Fruit fly (Drosophila melanogaster) whole organism, embryonic: ENCODE measurements around the gene Sfp87B.

ENCODE experiments used
- Atf-2 ChIP-seq: fragments of 200-800 bp; sonication (Bioruptor generic); optimal IDR thresholded peaks from 2 replicates; lab custom pipeline; 2016; ENCODE audit warnings: missing biosample characterization, missing genetic modification characterization
- CG10979 ChIP-seq: fragments of 200-800 bp; sonication (Bioruptor generic); optimal IDR thresholded peaks from 2 replicates; lab custom pipeline; 2018; ENCODE audit warnings: missing biosample characterization, mild to moderate bottlenecking, missing genetic modification characterization, moderate library complexity
- CG11504 ChIP-seq: fragments of 200-800 bp; sonication (Bioruptor generic); optimal IDR thresholded peaks from 3 replicates; lab custom pipeline; 2019; ENCODE audit warnings: missing biosample characterization, mild to moderate bottlenecking, missing genetic modification characterization, moderate library complexity
- CG12071 ChIP-seq: fragments of 200-800 bp; sonication (Bioruptor generic); optimal IDR thresholded peaks from 3 replicates; lab custom pipeline; 2018; ENCODE audit warnings: missing biosample characterization, mild to moderate bottlenecking, missing genetic modification characterization
- CG1603 ChIP-seq: fragments of 200-800 bp; sonication (Bioruptor generic); optimal IDR thresholded peaks from 2 replicates; lab custom pipeline; 2019; ENCODE audit warnings: missing biosample characterization, mild to moderate bottlenecking, missing genetic modification characterization, moderate library complexity
- CG1832 ChIP-seq: fragments of 200-800 bp; sonication (Bioruptor generic); optimal IDR thresholded peaks from 2 replicates; lab custom pipeline; 2017; ENCODE audit warnings: missing biosample characterization, mild to moderate bottlenecking, missing genetic modification characterization, inconsistent platforms
- CG2199 ChIP-seq: fragments of 200-800 bp; sonication (Bioruptor generic); IDR thresholded peaks from 3 replicates; pipeline ENCODE4 v1.3.6; 2022; ENCODE audit warnings: missing biosample characterization, missing genetic modification characterization
- CG32767 ChIP-seq: fragments of 200-800 bp; sonication (Bioruptor generic); IDR thresholded peaks from 2 replicates; pipeline ENCODE4 v1.3.6; 2022; ENCODE audit warnings: missing biosample characterization, missing genetic modification characterization
- CG34422 ChIP-seq: fragments of 200-800 bp; sonication (Bioruptor generic); IDR thresholded peaks from 3 replicates; pipeline ENCODE4 v1.3.6; 2022; ENCODE audit warnings: missing biosample characterization, missing genetic modification characterization
- CG3838 ChIP-seq: fragments of 200-800 bp; sonication (Bioruptor generic); optimal IDR thresholded peaks from 3 replicates; lab custom pipeline; 2016; ENCODE audit warnings: missing biosample characterization, missing genetic modification characterization
- CG43689 ChIP-seq: fragments of 200-800 bp; sonication (Bioruptor generic); IDR thresholded peaks from 2 replicates; pipeline ENCODE4 v1.3.6; 2022; ENCODE audit warnings: missing biosample characterization, missing genetic modification characterization
- CG6175 ChIP-seq: fragments of 200-800 bp; sonication (Bioruptor generic); IDR thresholded peaks from 3 replicates; pipeline ENCODE4 v1.3.6; 2022; ENCODE audit warnings: missing biosample characterization, missing genetic modification characterization
- CTCF ChIP-seq: fragments of 200-800 bp; sonication (Bioruptor generic); optimal IDR thresholded peaks from 2 replicates; lab custom pipeline; 2017; ENCODE audit warnings: missing biosample characterization, mild to moderate bottlenecking, missing genetic modification characterization, moderate library complexity
- Deaf1 ChIP-seq: fragments of 200-800 bp; optimal IDR thresholded peaks from 3 replicates; lab custom pipeline; 2019; ENCODE audit warnings: missing biosample characterization, mild to moderate bottlenecking, missing genetic modification characterization, moderate library complexity
- Dp ChIP-seq: fragments of 200-800 bp; sonication (Bioruptor generic); optimal IDR thresholded peaks from 2 replicates; lab custom pipeline; 2018; ENCODE audit warnings: missing biosample characterization, mild to moderate bottlenecking, missing genetic modification characterization, moderate library complexity
- ERR ChIP-seq: fragments of 200-800 bp; sonication (Bioruptor generic); optimal IDR thresholded peaks from 2 replicates; lab custom pipeline; 2016; ENCODE audit warnings: missing biosample characterization, missing genetic modification characterization
- Max ChIP-seq: fragments of 200-800 bp; sonication (Bioruptor generic); optimal IDR thresholded peaks from 2 replicates; lab custom pipeline; 2016; ENCODE audit warnings: missing biosample characterization, mild to moderate bottlenecking, missing genetic modification characterization
- Mes4 ChIP-seq: fragments of 200-800 bp; sonication (Bioruptor generic); optimal IDR thresholded peaks from 2 replicates; lab custom pipeline; 2016; ENCODE audit warnings: missing biosample characterization, missing genetic modification characterization
- NK7.1 ChIP-seq: fragments of 200-800 bp; sonication (Bioruptor generic); optimal IDR thresholded peaks from 3 replicates; lab custom pipeline; 2016; ENCODE audit warnings: missing biosample characterization, missing genetic modification characterization
- Nf-YC ChIP-seq: fragments of 200-800 bp; optimal IDR thresholded peaks from 3 replicates; lab custom pipeline; 2019; ENCODE audit warnings: missing biosample characterization, mild to moderate bottlenecking, missing genetic modification characterization, moderate library complexity
- Opbp ChIP-seq: fragments of 200-800 bp; sonication (Bioruptor generic); IDR thresholded peaks from 3 replicates; pipeline ENCODE4 v1.3.6; 2022; ENCODE audit warnings: missing biosample characterization, missing genetic modification characterization; ENCODE audit not compliant: partially characterized antibody
- Sry-δ ChIP-seq: fragments of 200-800 bp; sonication (Bioruptor generic); optimal IDR thresholded peaks from 2 replicates; lab custom pipeline; 2016; ENCODE audit warnings: missing biosample characterization, missing genetic modification characterization
- Taf1 ChIP-seq: fragments of 200-800 bp; sonication (Bioruptor generic); IDR thresholded peaks from 2 replicates; pipeline ENCODE4 v1.3.6; 2022; ENCODE audit warnings: missing biosample characterization, missing genetic modification characterization
- Vsx1 ChIP-seq: fragments of 200-800 bp; sonication (Bioruptor generic); optimal IDR thresholded peaks from 2 replicates; lab custom pipeline; 2017; ENCODE audit warnings: missing biosample characterization, mild to moderate bottlenecking, missing genetic modification characterization, missing genetic modification reagents
- aop ChIP-seq: fragments of 200-800 bp; sonication (Bioruptor generic); IDR thresholded peaks from 2 replicates; pipeline ENCODE4 v1.3.6; 2022; ENCODE audit warnings: missing biosample characterization, missing genetic modification characterization
- btn ChIP-seq: fragments of 200-800 bp; sonication (Bioruptor generic); optimal IDR thresholded peaks from 2 replicates; lab custom pipeline; 2016; ENCODE audit warnings: missing biosample characterization, missing genetic modification characterization
- chinmo ChIP-seq: fragments of 200-800 bp; sonication (Bioruptor generic); IDR thresholded peaks from 4 replicates; pipeline ENCODE4 v1.3.6; 2022; ENCODE audit warnings: missing biosample characterization, missing genetic modification characterization; ENCODE audit not compliant: partially characterized antibody
- esg ChIP-seq: fragments of 200-800 bp; sonication (Bioruptor generic); conservative IDR thresholded peaks from 2 replicates; pipeline ENCODE4 v1.3.6; 2022; ENCODE audit warnings: missing biosample characterization, missing genetic modification characterization
- knrl ChIP-seq: fragments of 200-800 bp; sonication (Bioruptor generic); IDR thresholded peaks from 3 replicates; pipeline ENCODE4 v1.3.6; 2022; ENCODE audit warnings: missing biosample characterization, missing genetic modification characterization; ENCODE audit not compliant: partially characterized antibody
- maf-S ChIP-seq: fragments of 200-800 bp; sonication (Bioruptor generic); optimal IDR thresholded peaks from 2 replicates; lab custom pipeline; 2016; ENCODE audit warnings: missing biosample characterization, missing genetic modification characterization
- oc ChIP-seq: fragments of 200-800 bp; sonication (Bioruptor generic); optimal IDR thresholded peaks from 2 replicates; lab custom pipeline; 2018; ENCODE audit warnings: missing biosample characterization, mild to moderate bottlenecking, missing genetic modification characterization, moderate library complexity
- org-1 ChIP-seq: fragments of 200-800 bp; sonication (Bioruptor generic); optimal IDR thresholded peaks from 2 replicates; lab custom pipeline; 2017; ENCODE audit warnings: missing biosample characterization, missing genetic modification characterization
- otp ChIP-seq: fragments of 200-800 bp; sonication (Bioruptor generic); IDR thresholded peaks from 3 replicates; pipeline ENCODE4, ENCODE4 v1.3.6; 2022; ENCODE audit warnings: missing biosample characterization, missing genetic modification characterization
- pnt ChIP-seq: fragments of 200-800 bp; sonication (Bioruptor generic); optimal IDR thresholded peaks from 3 replicates; lab custom pipeline; 2016; ENCODE audit warnings: missing biosample characterization, missing genetic modification characterization
- ranshi ChIP-seq: fragments of 200-800 bp; sonication (Bioruptor generic); IDR thresholded peaks from 2 replicates; pipeline ENCODE4 v1.3.6; 2022; ENCODE audit warnings: missing biosample characterization, missing genetic modification characterization
- sens ChIP-seq: fragments of 200-800 bp; sonication (Bioruptor generic); peaks from one replicate; lab custom pipeline; 2016; ENCODE audit warnings: missing biosample characterization, missing genetic modification characterization
- sens-2 ChIP-seq: fragments of 200-800 bp; sonication (Bioruptor generic); IDR thresholded peaks from 2 replicates; pipeline ENCODE4 v1.3.6; 2022; ENCODE audit warnings: missing biosample characterization, missing genetic modification characterization
- slbo ChIP-seq: fragments of 200-800 bp; sonication (Bioruptor generic); IDR thresholded peaks from 2 replicates; pipeline ENCODE4 v1.3.6; 2022; ENCODE audit warnings: missing biosample characterization, missing genetic modification characterization
- sug ChIP-seq: fragments of 200-800 bp; optimal IDR thresholded peaks from 2 replicates; lab custom pipeline; 2019; ENCODE audit warnings: missing biosample characterization, mild to moderate bottlenecking, missing genetic modification characterization, moderate library complexity
- tin ChIP-seq: fragments of 200-800 bp; sonication (Bioruptor generic); optimal IDR thresholded peaks from 3 replicates; lab custom pipeline; 2016; ENCODE audit warnings: missing biosample characterization, missing genetic modification characterization
- unc-4 ChIP-seq: fragments of 200-800 bp; sonication (Bioruptor generic); IDR thresholded peaks from 2 replicates; pipeline ENCODE4 v1.3.6; 2022; ENCODE audit warnings: missing biosample characterization, missing genetic modification characterization; ENCODE audit not compliant: partially characterized antibody
- vfl ChIP-seq: fragments of 200-800 bp; sonication (Bioruptor generic); optimal IDR thresholded peaks from 2 replicates; lab custom pipeline; 2016; ENCODE audit warnings: missing biosample characterization, missing genetic modification characterization
- wek ChIP-seq: fragments of 200-800 bp; sonication (Bioruptor generic); optimal IDR thresholded peaks from 3 replicates; lab custom pipeline; 2018; ENCODE audit warnings: missing biosample characterization, mild to moderate bottlenecking, missing genetic modification characterization, moderate library complexity
- zen2 ChIP-seq: fragments of 200-800 bp; sonication (Bioruptor generic); IDR thresholded peaks from 3 replicates; pipeline ENCODE4 v1.3.6; 2022; ENCODE audit warnings: missing biosample characterization, missing genetic modification characterization; ENCODE audit not compliant: partially characterized antibody

Gene Sfp87B

dm6 chr3R:12232629-12233028 is 40.3 kb upstream of the Sfp87B start, which contains the start of gene Pglym87:
Pglym87 (minus strand) TSS chr3R:12232729.
- TF ChIP-seq tin (GFP tag; lab: Kevin White, UChicago) (no peak), Mes4 (GFP tag; lab: Kevin White, UChicago) (no peak), NK7.1 (GFP tag; lab: Kevin White, UChicago) (no peak), unc-4 (GFP tag; lab: Robert Waterston, UW) (no peak), wek (GFP tag; lab: Kevin White, UChicago) (no peak), ERR (GFP tag; lab: Kevin White, UChicago) (no peak)
- TF ChIP-seq, all 482 proteins: peak for 0

- TF ChIP-seq CG43689 (GFP tag; lab: Robert Waterston, UW) (no peak), Sry-δ (GFP tag; lab: Kevin White, UChicago) (no peak), slbo (no peak), Taf1 (GFP tag; lab: Robert Waterston, UW) (no peak), maf-S (no peak)
Observed at dm6 chr3R:12234584-12234983, 38.3 kb upstream of the Sfp87B start, which contains the start of gene Cyp313a5. Cyp313a5 (minus strand) TSS chr3R:12234684.

DNA sequence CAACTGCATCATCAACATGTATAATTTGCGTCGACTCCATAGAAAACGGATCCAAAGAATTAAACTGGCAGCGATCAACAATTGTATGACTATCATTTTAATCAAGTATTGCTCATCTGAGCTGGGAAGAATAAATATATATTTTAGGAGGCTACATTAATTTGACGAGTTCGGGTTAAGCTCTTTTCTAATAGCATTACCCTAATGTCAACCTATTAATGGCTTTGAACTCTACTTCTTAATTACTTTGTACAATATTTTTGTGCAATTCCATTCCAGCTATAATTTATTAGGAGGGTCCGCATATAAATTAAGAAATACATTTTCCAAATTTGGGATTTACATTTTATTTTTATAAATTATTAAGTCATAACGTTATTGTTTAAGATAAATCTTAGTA is 36.1 kb upstream of the Sfp87B start, which contains the start of gene Cyp313a2:
Gene Cyp313a2 (minus strand): TSS at position 101 of the 400 bp plus-strand sequence.
- TF ChIP-seq CG32767 (GFP tag; lab: Robert Waterston, UW), result no peak

DNA sequence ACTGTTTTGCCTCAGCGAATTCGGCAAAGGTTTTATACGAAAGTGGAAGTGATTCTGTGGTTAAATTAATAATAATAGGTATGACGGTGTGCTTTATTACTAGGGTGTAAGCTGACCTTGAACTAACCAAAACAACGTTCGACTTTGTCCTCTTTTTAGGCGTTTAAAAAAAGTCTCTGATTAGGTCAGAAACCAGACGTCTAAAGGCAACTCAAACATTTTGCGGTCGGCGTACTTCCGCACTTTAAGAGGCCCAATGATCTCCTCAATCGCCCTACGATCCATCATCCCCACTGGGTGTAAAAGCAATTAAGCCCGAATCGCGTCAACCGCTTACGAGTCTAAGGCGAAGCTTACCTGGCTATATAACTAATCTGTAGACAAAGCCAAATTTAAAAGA is 33.8 kb upstream of the Sfp87B start, which contains the start of gene Cyp313a3:
Gene Cyp313a3 (minus strand): TSS at position 101 of the 400 bp plus-strand sequence.
- TF ChIP-seq aop (no peak), CG11504 (tag; lab: Kevin White, UChicago) (no peak), sens-2 (GFP tag; lab: Robert Waterston, UW) (no peak), esg (GFP tag; lab: Robert Waterston, UW) (no peak), ranshi (GFP tag; lab: Robert Waterston, UW) (no peak), oc (peak; percentile 1), knrl (GFP tag; lab: Robert Waterston, UW) (0 out of 3 replicates have a peak, but pooled peaks have one; percentile 6), sug (no peak), CG34422 (no peak), btn (GFP tag; lab: Kevin White, UChicago) (no peak), org-1 (GFP tag; lab: Kevin White, UChicago) (no peak), Max (no peak), vfl (GFP tag; lab: Kevin White, UChicago) (no peak)

DNA sequence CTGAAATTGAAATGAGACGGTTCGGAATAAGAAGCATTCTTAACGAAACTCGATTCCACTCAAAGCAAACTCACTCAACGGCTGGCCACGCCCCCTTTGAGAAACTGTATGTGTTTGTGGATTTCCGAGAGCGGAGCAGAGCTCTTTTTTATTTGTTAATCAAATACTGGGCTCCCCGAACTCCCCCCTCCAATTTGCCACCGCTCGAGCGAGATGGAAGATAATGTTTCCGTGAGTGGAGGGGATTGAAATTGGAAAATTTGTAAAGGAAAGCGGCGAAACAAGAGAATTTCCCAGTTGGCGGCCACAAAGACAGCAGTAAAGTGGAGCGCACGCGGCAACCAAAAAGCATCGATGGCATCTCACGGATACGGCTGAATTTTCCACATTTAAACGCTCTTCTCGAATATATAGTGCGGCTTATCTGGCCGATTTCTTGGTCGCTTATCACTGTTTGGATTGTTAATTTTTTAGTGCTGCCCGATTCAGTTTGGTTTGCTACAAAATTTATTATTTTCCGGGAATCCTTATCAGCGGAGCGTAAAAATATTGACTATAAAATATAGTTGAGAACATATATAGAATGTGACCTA is 28.4 kb upstream of the Sfp87B start:
- TF ChIP-seq Deaf1 (tag; lab: Kevin White, UChicago), result peak; percentile 82
- TF ChIP-seq zen2 (GFP tag; lab: Robert Waterston, UW), result peak; percentile 27; the same call in 1 of the 3 replicates
- TF ChIP-seq Opbp (GFP tag; lab: Robert Waterston, UW), result 0 out of 3 replicates have a peak, but pooled peaks have one; percentile 10
- TF ChIP-seq chinmo (GFP tag; lab: Robert Waterston, UW), result 0 out of 4 replicates have a peak, but pooled peaks have one; percentile 77
- peak; percentile 87; the same call in 2 of the 3 replicates for TF ChIP-seq CG2199
- TF ChIP-seq pnt (GFP tag; lab: Kevin White, UChicago), result no peak
- peak; percentile 36 for TF ChIP-seq CTCF (GFP tag; lab: Kevin White, UChicago)
- peak; percentile 58; the same call in 1 of the 3 replicates for TF ChIP-seq otp (GFP tag; lab: Robert Waterston, UW)
- peak; percentile 51 for TF ChIP-seq sens (GFP tag; lab: Kevin White, UChicago)
- peak; percentile 97 for TF ChIP-seq Nf-YC (tag; lab: Kevin White, UChicago)
- no peak for TF ChIP-seq CG3838
- TF ChIP-seq CG34422, result no peak
- TF ChIP-seq CG1832 (GFP tag; lab: Kevin White, UChicago), result peak; percentile 78
- peak; percentile 10 for TF ChIP-seq CG1603 (tag; lab: Kevin White, UChicago)
- no peak for TF ChIP-seq Atf-2 (GFP tag; lab: Kevin White, UChicago)
- peak; percentile 12 for TF ChIP-seq CG12071 (GFP tag; lab: Kevin White, UChicago)
- TF ChIP-seq CG6175, result peak; percentile 22; the same call in 1 of the 3 replicates
- no peak for TF ChIP-seq CG10979 (tag; lab: Kevin White, UChicago)
- TF ChIP-seq Vsx1, result peak; percentile 2
- no peak for TF ChIP-seq Dp (GFP tag; lab: Kevin White, UChicago)
